Worm (Caenorhabditis elegans) whole organism, young adult: ENCODE results near the gene ZK686.1.

ENCODE experiments used
- C17E4.6 ChIP-seq: fragments of 200-800 bp; sonication (Bioruptor generic); IDR thresholded peaks from 2 replicates; pipeline ENCODE4 v1.3.6; 2022; ENCODE audit warnings: missing genetic modification reagents, missing genetic modification characterization, missing compliant biosample characterization
- F33H1.4 ChIP-seq: fragments of 200-800 bp; sonication (Bioruptor generic); IDR thresholded peaks from 2 replicates; pipeline ENCODE4 v1.3.6; 2022; ENCODE audit warnings: missing genetic modification reagents, missing genetic modification characterization, missing compliant biosample characterization
- ama-1 ChIP-seq, 3 experiments: fragments of 150-350 bp in 1 of 3; sonication (generic microtip) in 2 of 3; optimal IDR thresholded peaks; 2 replicates each; lab custom pipeline; 2014 to 2018; ENCODE audit warnings: missing biosample characterization in 2 of 3, missing genetic modification characterization in 2 of 3, missing genetic modification reagents in 2 of 3
- efl-1 ChIP-seq: fragments of 150-350 bp; optimal IDR thresholded peaks from 2 replicates; lab custom pipeline; 2014; ENCODE audit warnings: missing biosample characterization, missing genetic modification reagents, missing genetic modification characterization
- let-526 ChIP-seq: fragments of 200-800 bp; sonication (Bioruptor generic); IDR thresholded peaks from 2 replicates; pipeline ENCODE4 v1.3.6; 2022; ENCODE audit warnings: missing genetic modification reagents, missing genetic modification characterization, missing compliant biosample characterization
- nfya-1 ChIP-seq: sonication (generic microtip); optimal IDR thresholded peaks from 2 replicates; lab custom pipeline; 2017; ENCODE audit warnings: antibody characterized with exemption, missing compliant biosample characterization, missing genetic modification characterization, borderline replicate concordance; ENCODE audit not compliant: insufficient read depth
- nfya-2 ChIP-seq: fragments of 200-800 bp; sonication (Bioruptor generic); IDR thresholded peaks from 2 replicates; pipeline ENCODE4 v1.3.6; 2022; ENCODE audit warnings: missing genetic modification reagents, missing genetic modification characterization, missing compliant biosample characterization

DNA sequence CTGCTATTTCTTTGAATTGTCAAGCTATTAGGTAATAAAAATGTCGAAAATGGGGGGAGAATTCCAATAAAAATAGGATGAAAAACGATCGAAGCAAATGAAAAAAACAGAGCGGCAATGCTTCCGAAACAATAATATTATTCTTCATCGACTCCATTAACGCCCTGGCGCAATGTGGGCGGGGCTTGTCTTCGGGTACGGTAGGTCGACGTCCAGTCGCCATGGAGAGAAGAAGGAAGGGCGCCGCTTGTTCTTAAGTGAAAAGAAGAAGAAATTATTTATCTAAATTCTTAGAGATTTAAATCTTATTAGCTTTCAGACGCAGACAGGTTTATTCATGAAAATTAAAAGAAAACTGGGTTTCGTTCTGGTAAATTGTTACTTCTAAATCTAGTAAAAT is 19.3 kb downstream of the ZK686.1 start:
- TF ChIP-seq ama-1 (optimal IDR thresholded peaks at IDR 0.05; lab: Kevin White, UChicago) = no peak
- TF ChIP-seq ama-1 (GFP tag; optimal IDR thresholded peaks at IDR 0.05; lab: Kevin White, UChicago) = no peak
- no peak for TF ChIP-seq nfya-1 (tag; lab: Kevin White, UChicago)
- no peak for TF ChIP-seq F33H1.4 (GFP tag; lab: Robert Waterston, UW)
- TF ChIP-seq C17E4.6 = no peak
- no peak for TF ChIP-seq nfya-2 (GFP tag; lab: Robert Waterston, UW)
- TF ChIP-seq efl-1 (GFP tag; lab: Kevin White, UChicago) = no peak
- no peak for TF ChIP-seq let-526
